Fruit fly (Drosophila melanogaster) whole organism, embryonic: ENCODE data around the gene TfIIS.

ENCODE experiments used
- CG10274 ChIP-seq: fragments of 200-800 bp; sonication (Bioruptor generic); optimal IDR thresholded peaks from 3 replicates; lab custom pipeline; 2017; ENCODE audit warnings: missing biosample characterization, mild to moderate bottlenecking, missing genetic modification characterization
- CG6689 ChIP-seq: fragments of 200-800 bp; sonication (Bioruptor generic); IDR thresholded peaks from 2 replicates; pipeline ENCODE4 v1.3.6; 2022; ENCODE audit warnings: missing biosample characterization, missing genetic modification characterization
- E2f2 ChIP-seq: fragments of 200-800 bp; sonication (Bioruptor generic); IDR thresholded peaks from 2 replicates; pipeline ENCODE4 v1.3.6; 2022; ENCODE audit warnings: missing biosample characterization, missing genetic modification characterization
- HLHmδ ChIP-seq: fragments of 200-800 bp; sonication (Bioruptor generic); optimal IDR thresholded peaks from 2 replicates; lab custom pipeline; 2018; ENCODE audit warnings: missing biosample characterization, mild to moderate bottlenecking, missing genetic modification characterization, moderate library complexity
- bowl ChIP-seq: fragments of 200-800 bp; sonication (Bioruptor generic); IDR thresholded peaks from 2 replicates; pipeline ENCODE4 v1.3.6; 2022; ENCODE audit warnings: missing biosample characterization, missing genetic modification characterization
- fd102C ChIP-seq: fragments of 200-800 bp; sonication (Bioruptor generic); optimal IDR thresholded peaks from 2 replicates; lab custom pipeline; 2018; ENCODE audit warnings: missing biosample characterization, mild to moderate bottlenecking, missing genetic modification characterization, moderate library complexity
- grau ChIP-seq: fragments of 200-800 bp; optimal IDR thresholded peaks from 3 replicates; lab custom pipeline; 2019; ENCODE audit warnings: missing biosample characterization, mild to moderate bottlenecking, missing genetic modification characterization, moderate library complexity
- kay ChIP-seq: fragments of 200-800 bp; sonication (Bioruptor generic); optimal IDR thresholded peaks from 2 replicates; lab custom pipeline; 2016; ENCODE audit warnings: missing biosample characterization, missing genetic modification characterization
- otp ChIP-seq: fragments of 200-800 bp; sonication (Bioruptor generic); IDR thresholded peaks from 3 replicates; pipeline ENCODE4, ENCODE4 v1.3.6; 2022; ENCODE audit warnings: missing biosample characterization, missing genetic modification characterization
- peb ChIP-seq: fragments of 200-800 bp; sonication (Bioruptor generic); IDR thresholded peaks from 2 replicates; pipeline ENCODE4 v1.3.6; 2022; ENCODE audit warnings: missing biosample characterization, missing genetic modification characterization
- stwl ChIP-seq: fragments of 200-800 bp; sonication (Bioruptor generic); optimal IDR thresholded peaks from 3 replicates; lab custom pipeline; 2018; ENCODE audit warnings: missing biosample characterization, mild to moderate bottlenecking, missing genetic modification characterization, moderate library complexity

DNA sequence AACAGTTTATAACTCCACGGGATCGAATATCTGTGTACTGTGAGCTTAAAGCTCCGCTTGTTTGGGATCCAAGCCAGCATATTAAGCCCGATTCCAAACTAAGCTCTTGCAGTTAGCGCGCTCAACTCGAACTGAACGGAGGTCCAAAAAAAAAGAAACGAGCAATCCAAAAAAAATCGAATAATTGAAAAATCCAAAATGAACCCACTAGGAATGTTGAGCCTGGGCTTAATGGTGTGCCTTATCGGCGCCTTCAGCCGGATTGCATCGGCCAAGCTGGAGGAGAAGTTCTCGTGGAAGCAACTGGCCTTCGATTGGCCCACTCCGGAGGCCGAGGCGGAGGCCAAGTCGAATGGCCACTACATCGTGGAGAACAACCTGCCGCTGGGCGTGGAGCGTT is 25.2 kb downstream of the TfIIS start, which contains the start of gene yellow-c:
- no peak for TF ChIP-seq kay
- no peak for TF ChIP-seq E2f2
- TF ChIP-seq otp (GFP tag; lab: Robert Waterston, UW) = no peak
- TF ChIP-seq peb (GFP tag; lab: Robert Waterston, UW) = no peak
- no peak for TF ChIP-seq grau (tag; lab: Kevin White, UChicago)
- no peak for TF ChIP-seq fd102C (GFP tag; lab: Kevin White, UChicago)
- no peak for TF ChIP-seq CG6689 (GFP tag; lab: Robert Waterston, UW)
- TF ChIP-seq CG10274 = no peak
- no peak for TF ChIP-seq HLHmδ (GFP tag; lab: Kevin White, UChicago)
- TF ChIP-seq bowl (GFP tag; lab: Robert Waterston, UW) = no peak
- TF ChIP-seq stwl (tag; lab: Kevin White, UChicago) = no peak
